Worm (Caenorhabditis elegans): ENCODE data around the gene clec-145.

Gene clec-145

ce11 chrII:13547545-13547944 lies 42.8 kb downstream of the clec-145 start, which contains the start of gene ddl-2:
Gene ddl-2 (minus strand): TSS chrII:13547645.
- TF ChIP-seq nhr-28 (tag; optimal IDR thresholded peaks at IDR 0.05) = no peak

ce11 chrII:13542991-13543390 lies 47.4 kb downstream of the clec-145 start:
- TF ChIP-seq pqm-1 (tag; optimal IDR thresholded peaks at IDR 0.05) (no peak), mml-1 (tag; optimal IDR thresholded peaks at IDR 0.05) (no peak), ceh-82 (tag; optimal IDR thresholded peaks at IDR 0.05) (no peak), sea-2 (GFP tag; optimal IDR thresholded peaks at IDR 0.05) (no peak), unc-62 (GFP tag; optimal IDR thresholded peaks at IDR 0.05) (no peak), elt-3 (tag; optimal IDR thresholded peaks at IDR 0.05) (no peak), ceh-9 (tag; optimal IDR thresholded peaks at IDR 0.05) (no peak), nhr-12 (tag; optimal IDR thresholded peaks at IDR 0.05) (no peak), nhr-28 (tag; optimal IDR thresholded peaks at IDR 0.05) (no peak), egl-27 (tag; optimal IDR thresholded peaks at IDR 0.05) (no peak), jun-1 (tag; optimal IDR thresholded peaks at IDR 0.05) (no peak), nhr-25 (tag; optimal IDR thresholded peaks at IDR 0.05) (no peak), hmg-11 (tag; optimal IDR thresholded peaks at IDR 0.05) (no peak)

ce11 chrII:13540956-13541355 lies 49.4 kb downstream of the clec-145 start, which contains the start of the genes noa-1 and Y48E1B.17:
Gene noa-1 (minus strand): TSS chrII:13541056.
Gene Y48E1B.17 (minus strand): TSS chrII:13541084.
- TF ChIP-seq ceh-82 (tag; optimal IDR thresholded peaks at IDR 0.05) (no peak), snpc-4 (tag; optimal IDR thresholded peaks at IDR 0.05) (no peak)

Measured in whole organism, L3 larva.